Worm (Caenorhabditis elegans) whole organism, L4 larva: ENCODE results near the gene pepm-1.

ENCODE experiments used
- D1046.2 ChIP-seq: fragments of 200-800 bp; sonication (Bioruptor generic); IDR thresholded peaks from 2 replicates; pipeline ENCODE4 v1.3.6; 2022; ENCODE audit warnings: missing genetic modification characterization, missing compliant biosample characterization
- F10B5.3 ChIP-seq: sonication (generic microtip); optimal IDR thresholded peaks from 2 replicates; lab custom pipeline; 2016; ENCODE audit warnings: mild to moderate bottlenecking, missing genetic modification characterization, missing compliant biosample characterization
- F44E2.7 ChIP-seq: fragments of 200-800 bp; sonication (Bioruptor generic); IDR thresholded peaks from 2 replicates; pipeline ENCODE4 v2.1.2; 2022; ENCODE audit warnings: missing genetic modification characterization, missing compliant biosample characterization
- F49E8.2 ChIP-seq: sonication (generic microtip); optimal IDR thresholded peaks from 2 replicates; lab custom pipeline; 2016; ENCODE audit warnings: missing compliant biosample characterization, mild to moderate bottlenecking, missing genetic modification characterization, borderline replicate concordance
- T20F7.1 ChIP-seq: fragments of 200-800 bp; sonication (Bioruptor generic); optimal IDR thresholded peaks from 2 replicates; lab custom pipeline; 2018; ENCODE audit warnings: mild to moderate bottlenecking, missing genetic modification characterization, missing compliant biosample characterization
- Y48G9A.11 ChIP-seq: fragments of 200-800 bp; sonication (Bioruptor generic); IDR thresholded peaks from 2 replicates; pipeline ENCODE4 v1.3.6; 2022; ENCODE audit warnings: missing genetic modification reagents, missing genetic modification characterization, missing compliant biosample characterization
- Y5F2A.4 ChIP-seq: fragments of 200-800 bp; sonication (Bioruptor generic); optimal IDR thresholded peaks from 2 replicates; lab custom pipeline; 2018; ENCODE audit warnings: mild to moderate bottlenecking, missing genetic modification characterization, missing compliant biosample characterization
- ZK337.2 ChIP-seq: fragments of 200-800 bp; sonication (Bioruptor generic); IDR thresholded peaks from 2 replicates; pipeline ENCODE4 v1.3.6; 2022; ENCODE audit warnings: missing genetic modification reagents, missing genetic modification characterization, missing compliant biosample characterization
- ama-1 ChIP-seq: fragments of 150-350 bp; optimal IDR thresholded peaks from 2 replicates; lab custom pipeline; 2014; ENCODE audit warnings: inconsistent platforms, mixed read lengths
- arid-1 ChIP-seq: fragments of 200-800 bp; sonication (Bioruptor generic); conservative IDR thresholded peaks from 2 replicates; pipeline ENCODE4 v1.3.6; 2022; ENCODE audit warnings: missing genetic modification reagents, missing genetic modification characterization, missing compliant biosample characterization
- attf-4 ChIP-seq: sonication (generic microtip); optimal IDR thresholded peaks from 3 replicates; lab custom pipeline; 2017; ENCODE audit warnings: missing biosample characterization, missing genetic modification characterization
- ceh-20 ChIP-seq: fragments of 200-800 bp; sonication (Bioruptor generic); IDR thresholded peaks from 2 replicates; pipeline ENCODE4 v1.3.6; 2022; ENCODE audit warnings: missing genetic modification reagents, missing genetic modification characterization, missing compliant biosample characterization
- ceh-32 ChIP-seq: sonication (generic microtip); optimal IDR thresholded peaks from 2 replicates; lab custom pipeline; 2016; ENCODE audit warnings: mild to moderate bottlenecking, missing genetic modification characterization, missing compliant biosample characterization; ENCODE audit not compliant: poor library complexity
- ceh-44 ChIP-seq: fragments of 200-800 bp; sonication (Bioruptor generic); IDR thresholded peaks from 2 replicates; pipeline ENCODE4 v1.3.6; 2022; ENCODE audit warnings: missing genetic modification reagents, missing genetic modification characterization, missing compliant biosample characterization
- ctbp-1 ChIP-seq: fragments of 200-800 bp; sonication (Bioruptor generic); IDR thresholded peaks from 2 replicates; pipeline ENCODE4 v1.3.6; 2022; ENCODE audit warnings: missing genetic modification reagents, missing genetic modification characterization, missing compliant biosample characterization
- daf-12 ChIP-seq: fragments of 150-350 bp; optimal IDR thresholded peaks from 2 replicates; lab custom pipeline; 2014; ENCODE audit warnings: missing biosample characterization, missing genetic modification reagents, missing genetic modification characterization
- daf-19 ChIP-seq: fragments of 200-800 bp; sonication (Bioruptor generic); conservative IDR thresholded peaks from 2 replicates; pipeline ENCODE4 v1.3.6; 2022; ENCODE audit warnings: missing genetic modification characterization, missing compliant biosample characterization
- daf-8 ChIP-seq: fragments of 200-800 bp; sonication (Bioruptor generic); IDR thresholded peaks from 2 replicates; pipeline ENCODE4 v1.3.6; 2022; ENCODE audit warnings: missing genetic modification characterization, missing compliant biosample characterization
- dmd-6 ChIP-seq: fragments of 200-800 bp; sonication (Bioruptor generic); IDR thresholded peaks from 2 replicates; pipeline ENCODE4 v1.3.6; 2022; ENCODE audit warnings: missing genetic modification reagents, missing genetic modification characterization, missing compliant biosample characterization
- dmd-9 ChIP-seq: fragments of 200-800 bp; sonication (Bioruptor generic); IDR thresholded peaks from 2 replicates; pipeline ENCODE4 v1.3.6; 2022; ENCODE audit warnings: missing genetic modification reagents, missing genetic modification characterization, missing compliant biosample characterization
- duxl-1 ChIP-seq: sonication (generic microtip); optimal IDR thresholded peaks from 2 replicates; lab custom pipeline; 2016; ENCODE audit warnings: mild to moderate bottlenecking, missing genetic modification characterization, moderate library complexity, missing compliant biosample characterization; ENCODE audit not compliant: poor library complexity
- dve-1 ChIP-seq: sonication (generic microtip); optimal IDR thresholded peaks from 2 replicates; lab custom pipeline; 2017; ENCODE audit warnings: antibody characterized with exemption, mild to moderate bottlenecking, missing genetic modification characterization, missing compliant biosample characterization; ENCODE audit not compliant: insufficient read depth
- egl-43 ChIP-seq: fragments of 200-800 bp; sonication (Bioruptor generic); IDR thresholded peaks from 2 replicates; pipeline ENCODE4 v1.3.6; 2022; ENCODE audit warnings: missing genetic modification reagents, missing genetic modification characterization, missing compliant biosample characterization
- gei-8 ChIP-seq: fragments of 200-800 bp; sonication (Bioruptor generic); optimal IDR thresholded peaks from 2 replicates; lab custom pipeline; 2018; ENCODE audit warnings: mild to moderate bottlenecking, missing genetic modification characterization, missing compliant biosample characterization
- hif-1 ChIP-seq, 2 experiments: sonication (generic microtip); optimal IDR thresholded peaks; 2 replicates each; lab custom pipeline; 2016 to 2017; ENCODE audit warnings: missing compliant biosample characterization in 2 of 2, missing genetic modification characterization in 2 of 2, missing genetic modification reagents in 2 of 2, missing genotype in 2 of 2, mild to moderate bottlenecking in 1 of 2
- hmg-1.1 ChIP-seq: fragments of 200-800 bp; sonication (Bioruptor generic); IDR thresholded peaks from 2 replicates; pipeline ENCODE4 v1.3.6; 2022; ENCODE audit warnings: missing genetic modification reagents, missing genetic modification characterization, missing compliant biosample characterization
- lin-1 ChIP-seq: fragments of 200-800 bp; sonication (Bioruptor generic); IDR thresholded peaks from 2 replicates; pipeline ENCODE4 v1.3.6; 2022; ENCODE audit warnings: missing genetic modification reagents, missing genetic modification characterization, missing compliant biosample characterization
- lin-29 ChIP-seq: fragments of 200-800 bp; sonication (Bioruptor generic); IDR thresholded peaks from 2 replicates; pipeline ENCODE4 v1.3.6; 2022; ENCODE audit warnings: missing genetic modification reagents, missing genetic modification characterization, missing compliant biosample characterization
- mdl-1 ChIP-seq, 2 experiments: fragments of 150-350 bp in 1 of 2; sonication (generic microtip) in 1 of 2; optimal IDR thresholded peaks; 2 replicates each; lab custom pipeline; 2014 to 2017; ENCODE audit warnings: missing biosample characterization in 2 of 2, missing genetic modification characterization in 2 of 2
- mxl-2 ChIP-seq: fragments of 200-800 bp; sonication (Bioruptor generic); conservative IDR thresholded peaks from 2 replicates; pipeline ENCODE4 v1.3.6; 2022; ENCODE audit warnings: missing genetic modification reagents, missing genetic modification characterization, missing compliant biosample characterization
- mxl-3 ChIP-seq: fragments of 200-800 bp; sonication (Bioruptor generic); optimal IDR thresholded peaks from 2 replicates; lab custom pipeline; 2018; ENCODE audit warnings: mild to moderate bottlenecking, missing genetic modification characterization, missing compliant biosample characterization
- nhr-102 ChIP-seq: sonication (generic microtip); optimal IDR thresholded peaks from 2 replicates; lab custom pipeline; 2016; ENCODE audit warnings: mild to moderate bottlenecking, missing genetic modification characterization, moderate library complexity, missing compliant biosample characterization
- nhr-111 ChIP-seq: fragments of 200-800 bp; sonication (Bioruptor generic); optimal IDR thresholded peaks from 2 replicates; lab custom pipeline; 2018; ENCODE audit warnings: mild to moderate bottlenecking, missing genetic modification characterization, missing compliant biosample characterization
- nhr-237 ChIP-seq: sonication (generic microtip); optimal IDR thresholded peaks from 2 replicates; lab custom pipeline; 2017; ENCODE audit warnings: missing biosample characterization, missing genetic modification characterization
- nhr-41 ChIP-seq: fragments of 200-800 bp; sonication (Bioruptor generic); IDR thresholded peaks from 2 replicates; pipeline ENCODE4 v1.3.6; 2022; ENCODE audit warnings: missing genetic modification reagents, missing genetic modification characterization, missing compliant biosample characterization
- nhr-42 ChIP-seq: fragments of 200-800 bp; sonication (Bioruptor generic); IDR thresholded peaks from 2 replicates; pipeline ENCODE4 v1.3.6; 2022; ENCODE audit warnings: missing genetic modification characterization, missing compliant biosample characterization
- nhr-6 ChIP-seq: fragments of 150-350 bp; optimal IDR thresholded peaks from 2 replicates; lab custom pipeline; 2014; ENCODE audit warnings: missing biosample characterization, missing genetic modification characterization
- nhr-76 ChIP-seq: fragments of 150-350 bp; optimal IDR thresholded peaks from 2 replicates; lab custom pipeline; 2014; ENCODE audit warnings: missing biosample characterization, missing genetic modification characterization
- pha-4 ChIP-seq, 2 experiments: fragments of 150-350 bp in 1 of 2; fragments of 200-800 bp in 1 of 2; sonication (Bioruptor generic) in 1 of 2; IDR thresholded peaks in 1 of 2; optimal IDR thresholded peaks in 1 of 2; 2 replicates each; pipeline versions ENCODE4 v1.3.6 to Lab custom; 2014 to 2022; ENCODE audit warnings: missing genetic modification characterization in 2 of 2, missing genetic modification reagents in 2 of 2, missing biosample characterization in 1 of 2, missing compliant biosample characterization in 1 of 2
- saeg-2 ChIP-seq: fragments of 200-800 bp; sonication (Bioruptor generic); IDR thresholded peaks from 2 replicates; pipeline ENCODE4 v1.3.6; 2022; ENCODE audit warnings: missing genetic modification reagents, missing genetic modification characterization, missing compliant biosample characterization
- set-16 ChIP-seq: fragments of 200-800 bp; sonication (Bioruptor generic); IDR thresholded peaks from 2 replicates; pipeline ENCODE4 v1.3.6; 2022; ENCODE audit warnings: missing genetic modification reagents, missing genetic modification characterization, missing compliant biosample characterization
- snpc-1.2 ChIP-seq: fragments of 200-800 bp; sonication (Bioruptor generic); IDR thresholded peaks from 2 replicates; pipeline ENCODE4 v1.3.6; 2022; ENCODE audit warnings: missing genetic modification reagents, missing genetic modification characterization, missing compliant biosample characterization
- tra-1 ChIP-seq: fragments of 200-800 bp; sonication (Bioruptor generic); IDR thresholded peaks from 2 replicates; pipeline ENCODE4 v1.3.6; 2022; ENCODE audit warnings: missing genetic modification reagents, missing genetic modification characterization, missing compliant biosample characterization
- unc-130 ChIP-seq: sonication (generic microtip); optimal IDR thresholded peaks from 2 replicates; lab custom pipeline; 2016; ENCODE audit warnings: missing genetic modification reagents, missing genetic modification characterization, missing compliant biosample characterization
- zfp-2 ChIP-seq: sonication (generic microtip); optimal IDR thresholded peaks from 2 replicates; lab custom pipeline; 2016; ENCODE audit warnings: mild to moderate bottlenecking, missing genetic modification characterization, missing compliant biosample characterization
- zfp-3 ChIP-seq: fragments of 200-800 bp; sonication (Bioruptor generic); conservative IDR thresholded peaks from 2 replicates; pipeline ENCODE4 v1.3.6; 2022; ENCODE audit warnings: missing genetic modification reagents, missing genetic modification characterization, missing compliant biosample characterization
- zip-11 ChIP-seq: fragments of 200-800 bp; sonication (Bioruptor generic); IDR thresholded peaks from 2 replicates; pipeline ENCODE4 v1.3.6; 2022; ENCODE audit warnings: missing genetic modification characterization, missing compliant biosample characterization
- ztf-7 ChIP-seq: fragments of 150-350 bp; optimal IDR thresholded peaks from 2 replicates; lab custom pipeline; 2014; ENCODE audit warnings: missing biosample characterization, missing genetic modification characterization

The pepm-1 gene

DNA sequence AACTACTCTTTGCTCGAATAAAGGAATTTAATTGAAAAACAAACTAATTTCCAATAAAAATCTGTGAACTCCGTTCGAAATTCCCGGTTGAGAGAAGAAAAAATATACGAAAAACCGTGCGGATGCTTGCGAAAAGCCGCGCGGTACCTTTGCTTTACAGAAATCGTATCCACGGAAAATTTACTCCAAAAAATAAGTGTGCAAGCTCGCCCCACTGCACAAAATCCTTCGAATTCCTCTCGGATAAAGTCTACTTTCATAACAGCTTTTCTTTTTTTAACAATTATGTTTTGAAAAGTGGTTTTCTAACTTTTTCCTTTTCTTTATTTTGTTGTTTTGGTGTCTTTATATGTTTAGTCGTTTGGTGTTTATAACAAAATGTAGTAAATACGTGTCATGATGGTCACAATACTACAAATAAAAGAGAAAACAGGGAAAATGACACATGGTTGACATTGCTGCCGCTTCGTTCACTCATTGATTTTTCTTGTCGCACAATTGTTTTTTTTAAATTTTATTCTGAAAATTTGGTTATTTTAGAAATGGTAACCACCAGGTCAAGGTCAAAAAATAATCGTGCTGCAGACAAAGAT is 18.4 kb downstream of the pepm-1 start, which contains the start of gene cept-2 (continued):
- TF ChIP-seq ZK337.2 (GFP tag; lab: Robert Waterston, UW) (peak; percentile 70; the same call in 1 of the 2 replicates), F49E8.2 (tag; lab: Kevin White, UChicago) (peak; percentile 63), nhr-76 (tag; lab: Kevin White, UChicago) (no peak), arid-1 (GFP tag; lab: Robert Waterston, UW) (no peak), dve-1 (peak; percentile 97), nhr-6 (tag; lab: Kevin White, UChicago) (peak; percentile 100), D1046.2 (GFP tag; lab: Robert Waterston, UW) (0 out of 2 replicates have a peak, but pooled peaks have one; percentile 23), ceh-44 (GFP tag; lab: Robert Waterston, UW) (peak; percentile 74; the same call in 1 of the 2 replicates), attf-4 (no peak), mxl-2 (GFP tag; lab: Robert Waterston, UW) (no peak), ztf-7 (tag; lab: Kevin White, UChicago) (no peak), hmg-1.1 (GFP tag; lab: Robert Waterston, UW) (peak; percentile 85), zfp-2 (tag; lab: Kevin White, UChicago) (peak; percentile 70), nhr-42 (GFP tag; lab: Robert Waterston, UW) (peak; percentile 85), daf-19 (GFP tag; lab: Robert Waterston, UW) (peak; percentile 71; the same call in 1 of the 2 replicates), Y5F2A.4 (GFP tag; lab: Kevin White, UChicago) (no peak), lin-29 (0 out of 2 replicates have a peak, but pooled peaks have one; percentile 18), saeg-2 (GFP tag; lab: Robert Waterston, UW) (no peak), nhr-237 (no peak), zip-11 (no peak), pha-4 (GFP tag; IDR thresholded peaks at IDR 0.05; lab: Robert Waterston, UW) (no peak; the same call in 1 of the 2 replicates), pha-4 (tag; optimal IDR thresholded peaks at IDR 0.05; lab: Kevin White, UChicago) (no peak), T20F7.1 (GFP tag; lab: Kevin White, UChicago) (peak; percentile 86), gei-8 (no peak), dmd-9 (GFP tag; lab: Robert Waterston, UW) (peak; percentile 81), zfp-3 (GFP tag; lab: Robert Waterston, UW) (0 out of 2 replicates have a peak, but pooled peaks have one; percentile 48), ceh-20 (peak; percentile 88), tra-1 (GFP tag; lab: Robert Waterston, UW) (peak; percentile 48; the same call in 1 of the 2 replicates), nhr-111 (GFP tag; lab: Kevin White, UChicago) (no peak), ama-1 (no peak), nhr-102 (tag; lab: Kevin White, UChicago) (no peak), lin-1 (GFP tag; lab: Robert Waterston, UW) (no peak), unc-130 (GFP tag; lab: Kevin White, UChicago) (peak; percentile 80), ctbp-1 (GFP tag; lab: Robert Waterston, UW) (peak; percentile 77), F44E2.7 (GFP tag; lab: Robert Waterston, UW) (no peak), nhr-41 (GFP tag; lab: Robert Waterston, UW) (no peak), Y48G9A.11 (GFP tag; lab: Robert Waterston, UW) (no peak), duxl-1 (tag; lab: Kevin White, UChicago) (peak; percentile 92), daf-12 (tag; lab: Kevin White, UChicago) (no peak), snpc-1.2 (GFP tag; lab: Robert Waterston, UW) (peak; percentile 58; the same call in 1 of the 2 replicates), egl-43 (GFP tag; lab: Robert Waterston, UW) (peak; percentile 62; the same call in 1 of the 2 replicates), mdl-1 (tag; optimal IDR thresholded peaks at IDR 0.05; lab: Kevin White, UChicago) (peak; percentile 35 to 57), dmd-6 (GFP tag; lab: Robert Waterston, UW) (peak; percentile 73), hif-1 (tag; optimal IDR thresholded peaks at IDR 0.05; lab: Kevin White, UChicago) (peak in 1 of 2 experiments; percentile 85), mxl-3 (GFP tag; lab: Kevin White, UChicago) (peak; percentile 50), set-16 (GFP tag; lab: Robert Waterston, UW) (no peak), ceh-32 (tag; lab: Kevin White, UChicago) (no peak), daf-8 (GFP tag; lab: Robert Waterston, UW) (no peak), F10B5.3 (tag; lab: Kevin White, UChicago) (no peak)
